Fruit fly (Drosophila melanogaster) whole organism, prepupa: Measurements from ENCODE around the gene ct.
A peak's percentile ranks its signal among the peaks of the same experiment; 100 is the strongest.

Source experiments
- Blimp-1 ChIP-seq: fragments of 200-800 bp; sonication (Bioruptor generic); optimal IDR thresholded peaks from 3 replicates; lab custom pipeline; 2017; ENCODE audit warnings: missing biosample characterization, missing genetic modification characterization, mild to moderate bottlenecking, moderate library complexity, missing genetic modification reagents
- CG10669 ChIP-seq: fragments of 200-800 bp; sonication (Bioruptor generic); optimal IDR thresholded peaks from 3 replicates; lab custom pipeline; 2018; ENCODE audit warnings: missing biosample characterization, mild to moderate bottlenecking, missing genetic modification characterization, moderate library complexity
- CG11294 ChIP-seq: fragments of 200-800 bp; sonication (Bioruptor generic); IDR thresholded peaks from 2 replicates; pipeline ENCODE4 v1.3.6; 2022; ENCODE audit warnings: missing biosample characterization, missing genetic modification characterization
- CG11762 ChIP-seq: fragments of 200-800 bp; sonication (Bioruptor generic); optimal IDR thresholded peaks from 3 replicates; lab custom pipeline; 2016; ENCODE audit warnings: missing biosample characterization, missing genetic modification characterization; ENCODE audit not compliant: insufficient read depth
- CG11902 ChIP-seq: fragments of 200-800 bp; sonication (Bioruptor generic); optimal IDR thresholded peaks from 3 replicates; lab custom pipeline; 2016; ENCODE audit warnings: missing biosample characterization, missing genetic modification characterization
- CG1621 ChIP-seq: fragments of 200-800 bp; sonication (Bioruptor generic); optimal IDR thresholded peaks from 3 replicates; lab custom pipeline; 2018; ENCODE audit warnings: missing biosample characterization, mild to moderate bottlenecking, missing genetic modification characterization
- CG16779 ChIP-seq: fragments of 200-800 bp; sonication (Bioruptor generic); optimal IDR thresholded peaks from 3 replicates; lab custom pipeline; 2017; ENCODE audit warnings: missing biosample characterization, mild to moderate bottlenecking, missing genetic modification characterization
- CG31627 ChIP-seq: fragments of 200-800 bp; sonication (Bioruptor generic); optimal IDR thresholded peaks from 3 replicates; lab custom pipeline; 2016; ENCODE audit warnings: missing biosample characterization, missing genetic modification characterization
- CG32006 ChIP-seq: fragments of 200-800 bp; sonication (Bioruptor generic); optimal IDR thresholded peaks from 3 replicates; lab custom pipeline; 2017; ENCODE audit warnings: missing biosample characterization, mild to moderate bottlenecking, missing genetic modification characterization
- CG34406 ChIP-seq: fragments of 200-800 bp; sonication (Bioruptor generic); optimal IDR thresholded peaks from 3 replicates; lab custom pipeline; 2016; ENCODE audit warnings: missing biosample characterization, missing genetic modification characterization
- CG3919 ChIP-seq: fragments of 200-800 bp; sonication (Bioruptor generic); optimal IDR thresholded peaks from 3 replicates; lab custom pipeline; 2016; ENCODE audit warnings: missing biosample characterization, missing genetic modification characterization
- CG4318 ChIP-seq: fragments of 200-800 bp; sonication (Bioruptor generic); optimal IDR thresholded peaks from 3 replicates; lab custom pipeline; 2017; ENCODE audit warnings: missing biosample characterization, mild to moderate bottlenecking, missing genetic modification characterization
- CG6163 ChIP-seq: fragments of 200-800 bp; sonication (Bioruptor generic); IDR thresholded peaks from 3 replicates; pipeline ENCODE4 v1.3.6; 2022; ENCODE audit warnings: missing biosample characterization, missing genetic modification characterization
- CG6276 ChIP-seq: fragments of 200-800 bp; sonication (Bioruptor generic); optimal IDR thresholded peaks from 2 replicates; lab custom pipeline; 2017; ENCODE audit warnings: missing biosample characterization, mild to moderate bottlenecking, missing genetic modification characterization
- CG6792 ChIP-seq: fragments of 200-800 bp; sonication (Bioruptor generic); optimal IDR thresholded peaks from 3 replicates; lab custom pipeline; 2016; ENCODE audit warnings: missing biosample characterization, missing genetic modification characterization
- CG6854 ChIP-seq: fragments of 200-800 bp; sonication (Bioruptor generic); optimal IDR thresholded peaks from 2 replicates; lab custom pipeline; 2017; ENCODE audit warnings: missing biosample characterization, mild to moderate bottlenecking, missing genetic modification characterization
- CG7368 ChIP-seq: fragments of 200-800 bp; sonication (Bioruptor generic); optimal IDR thresholded peaks from 3 replicates; lab custom pipeline; 2016; ENCODE audit warnings: missing biosample characterization, missing genetic modification characterization
- CG8119 ChIP-seq: fragments of 200-800 bp; sonication (Bioruptor generic); IDR thresholded peaks from 3 replicates; pipeline ENCODE4 v1.3.6; 2022; ENCODE audit warnings: missing biosample characterization, missing genetic modification characterization
- CG8319 ChIP-seq: fragments of 200-800 bp; sonication (Bioruptor generic); optimal IDR thresholded peaks from 3 replicates; lab custom pipeline; 2016; ENCODE audit warnings: missing biosample characterization, missing genetic modification characterization
- CG8632 ChIP-seq: fragments of 200-800 bp; sonication (Bioruptor generic); optimal IDR thresholded peaks from 3 replicates; lab custom pipeline; 2016; ENCODE audit warnings: missing biosample characterization, missing genetic modification characterization
- CG9139 ChIP-seq: fragments of 200-800 bp; sonication (Bioruptor generic); optimal IDR thresholded peaks from 3 replicates; lab custom pipeline; 2017; ENCODE audit warnings: missing biosample characterization, mild to moderate bottlenecking, missing genetic modification characterization
- Eip75B ChIP-seq: fragments of 200-800 bp; sonication (Bioruptor generic); optimal IDR thresholded peaks from 3 replicates; lab custom pipeline; 2016; ENCODE audit warnings: missing biosample characterization, missing genetic modification characterization
- Eip78C ChIP-seq: fragments of 200-800 bp; sonication (Bioruptor generic); peaks from one replicate; lab custom pipeline; 2016; ENCODE audit warnings: missing biosample characterization, missing genetic modification characterization
- Eip93F ChIP-seq: fragments of 200-800 bp; sonication (Bioruptor generic); optimal IDR thresholded peaks from 2 replicates; lab custom pipeline; 2016; ENCODE audit warnings: missing biosample characterization, mild to moderate bottlenecking, missing genetic modification characterization
- Ets21C ChIP-seq: fragments of 200-800 bp; sonication (Bioruptor generic); optimal IDR thresholded peaks from 3 replicates; lab custom pipeline; 2016; ENCODE audit warnings: missing biosample characterization, missing genetic modification characterization
- Ets96B ChIP-seq: fragments of 200-800 bp; optimal IDR thresholded peaks from 2 replicates; lab custom pipeline; 2019; ENCODE audit warnings: missing biosample characterization, mild to moderate bottlenecking, missing genetic modification characterization, moderate library complexity
- Gug ChIP-seq: fragments of 200-800 bp; sonication (Bioruptor generic); IDR thresholded peaks from 2 replicates; pipeline ENCODE4 v1.3.6; 2022; ENCODE audit warnings: missing biosample characterization, missing genetic modification characterization
- Hr4 ChIP-seq: fragments of 200-800 bp; sonication (Bioruptor generic); optimal IDR thresholded peaks from 3 replicates; lab custom pipeline; 2016; ENCODE audit warnings: missing biosample characterization, missing genetic modification characterization
- Lpt ChIP-seq: fragments of 200-800 bp; sonication (Bioruptor generic); optimal IDR thresholded peaks from 3 replicates; lab custom pipeline; 2016; ENCODE audit warnings: missing biosample characterization, missing genetic modification characterization
- Met ChIP-seq: fragments of 200-800 bp; sonication (Bioruptor generic); optimal IDR thresholded peaks from 3 replicates; lab custom pipeline; 2016; ENCODE audit warnings: missing biosample characterization, missing genetic modification characterization
- OdsH ChIP-seq: fragments of 200-800 bp; sonication (Bioruptor generic); optimal IDR thresholded peaks from 3 replicates; lab custom pipeline; 2016; ENCODE audit warnings: missing biosample characterization, missing genetic modification characterization
- Smox ChIP-seq: fragments of 200-800 bp; sonication (Bioruptor generic); optimal IDR thresholded peaks from 3 replicates; lab custom pipeline; 2016; ENCODE audit warnings: missing biosample characterization, missing genetic modification characterization
- Sox102F ChIP-seq: fragments of 200-800 bp; sonication (Bioruptor generic); optimal IDR thresholded peaks from 2 replicates; lab custom pipeline; 2016; ENCODE audit warnings: missing biosample characterization, mild to moderate bottlenecking, missing genetic modification characterization
- Sox14 ChIP-seq: fragments of 200-800 bp; sonication (Bioruptor generic); optimal IDR thresholded peaks from 3 replicates; lab custom pipeline; 2016; ENCODE audit warnings: missing biosample characterization, missing genetic modification characterization
- Sox15 ChIP-seq: fragments of 200-800 bp; sonication (Bioruptor generic); optimal IDR thresholded peaks from 3 replicates; lab custom pipeline; 2016; ENCODE audit warnings: missing biosample characterization, missing genetic modification characterization
- achi ChIP-seq: fragments of 200-800 bp; sonication (Bioruptor generic); optimal IDR thresholded peaks from 3 replicates; lab custom pipeline; 2016; ENCODE audit warnings: missing biosample characterization, missing genetic modification characterization
- acj6 ChIP-seq: fragments of 200-800 bp; sonication (Bioruptor generic); optimal IDR thresholded peaks from 3 replicates; lab custom pipeline; 2016; ENCODE audit warnings: missing biosample characterization, missing genetic modification characterization
- dac ChIP-seq: fragments of 200-800 bp; sonication (Bioruptor generic); optimal IDR thresholded peaks from 2 replicates; lab custom pipeline; 2017; ENCODE audit warnings: missing biosample characterization, mild to moderate bottlenecking, missing genetic modification characterization
- dsx ChIP-seq: fragments of 200-800 bp; optimal IDR thresholded peaks from 3 replicates; lab custom pipeline; 2019; ENCODE audit warnings: missing biosample characterization, mild to moderate bottlenecking, missing genetic modification characterization, moderate library complexity; ENCODE audit not compliant: poor library complexity, severe bottlenecking
- eg ChIP-seq: fragments of 200-800 bp; sonication (Bioruptor generic); IDR thresholded peaks from 3 replicates; pipeline ENCODE4 v1.3.6; 2022; ENCODE audit warnings: missing biosample characterization, missing genetic modification characterization
- esn ChIP-seq: fragments of 200-800 bp; sonication (Bioruptor generic); optimal IDR thresholded peaks from 2 replicates; lab custom pipeline; 2016; ENCODE audit warnings: missing biosample characterization, mild to moderate bottlenecking, missing genetic modification characterization, moderate library complexity
- fd59A ChIP-seq: fragments of 200-800 bp; sonication (Bioruptor generic); optimal IDR thresholded peaks from 2 replicates; lab custom pipeline; 2017; ENCODE audit warnings: missing biosample characterization, mild to moderate bottlenecking, missing genetic modification characterization, missing genetic modification reagents
- fd85E ChIP-seq: fragments of 200-800 bp; sonication (Bioruptor generic); optimal IDR thresholded peaks from 3 replicates; lab custom pipeline; 2016; ENCODE audit warnings: missing biosample characterization, missing genetic modification characterization
- fkh ChIP-seq: fragments of 200-800 bp; sonication (Bioruptor generic); optimal IDR thresholded peaks from 3 replicates; lab custom pipeline; 2017; ENCODE audit warnings: missing biosample characterization, mild to moderate bottlenecking, missing genetic modification characterization, moderate library complexity
- lz ChIP-seq: fragments of 200-800 bp; sonication (Bioruptor generic); optimal IDR thresholded peaks from 3 replicates; lab custom pipeline; 2016; ENCODE audit warnings: missing biosample characterization, missing genetic modification characterization
- net ChIP-seq: fragments of 200-800 bp; sonication (Bioruptor generic); optimal IDR thresholded peaks from 3 replicates; lab custom pipeline; 2016; ENCODE audit warnings: missing biosample characterization, missing genetic modification characterization
- pdm3 ChIP-seq: fragments of 200-800 bp; sonication (Bioruptor generic); optimal IDR thresholded peaks from 3 replicates; lab custom pipeline; 2016; ENCODE audit warnings: missing biosample characterization, missing genetic modification characterization
- salr ChIP-seq, 2 experiments: fragments of 200-800 bp; sonication (Bioruptor generic); optimal IDR thresholded peaks; 3 replicates each; lab custom pipeline; 2016 to 2018; ENCODE audit warnings: missing biosample characterization in 2 of 2, missing genetic modification characterization in 2 of 2, mild to moderate bottlenecking in 1 of 2
- spab ChIP-seq: fragments of 200-800 bp; sonication (Bioruptor generic); optimal IDR thresholded peaks from 2 replicates; lab custom pipeline; 2017; ENCODE audit warnings: missing biosample characterization, mild to moderate bottlenecking, missing genetic modification characterization, missing genetic modification reagents
- topi ChIP-seq: fragments of 200-800 bp; sonication (Bioruptor generic); optimal IDR thresholded peaks from 3 replicates; lab custom pipeline; 2016; ENCODE audit warnings: missing biosample characterization, missing genetic modification characterization
- vri ChIP-seq: fragments of 200-800 bp; sonication (Bioruptor generic); optimal IDR thresholded peaks from 3 replicates; lab custom pipeline; 2016; ENCODE audit warnings: missing biosample characterization, mild to moderate bottlenecking, missing genetic modification characterization

The ct gene

dm6 chrX:7607991-7608605 lies at the start of gene ct:
ct (plus strand) TSS chrX:7608428.
- TF ChIP-seq CG11762 (GFP tag; lab: Kevin White, UChicago) (peak; percentile 9), CG8319 (GFP tag; lab: Kevin White, UChicago) (no peak), dac (GFP tag; lab: Kevin White, UChicago) (peak; percentile 77), CG8632 (no peak), vri (peak; percentile 24), Met (GFP tag; lab: Kevin White, UChicago) (no peak), CG11294 (GFP tag; lab: Robert Waterston, UW) (peak; percentile 13; the same call in 1 of the 2 replicates), Lpt (GFP tag; lab: Kevin White, UChicago) (peak; percentile 80), CG3919 (GFP tag; lab: Kevin White, UChicago) (peak; percentile 25), spab (GFP tag; lab: Kevin White, UChicago) (peak; percentile 71), CG6163 (GFP tag; lab: Robert Waterston, UW) (peak; percentile 91), CG6854 (peak; percentile 60), Smox (GFP tag; lab: Kevin White, UChicago) (no peak), Eip93F (GFP tag; lab: Kevin White, UChicago) (no peak), achi (GFP tag; lab: Kevin White, UChicago) (peak; percentile 52), acj6 (GFP tag; lab: Kevin White, UChicago) (no peak), Sox14 (GFP tag; lab: Kevin White, UChicago) (peak; percentile 20), lz (GFP tag; lab: Kevin White, UChicago) (no peak), fkh (peak; percentile 15), CG10669 (peak; percentile 66), CG7368 (GFP tag; lab: Kevin White, UChicago) (peak; percentile 57), Gug (GFP tag; lab: Robert Waterston, UW) (no peak), Hr4 (GFP tag; lab: Kevin White, UChicago) (peak; percentile 17), eg (peak; percentile 91), CG8119 (GFP tag; lab: Robert Waterston, UW) (peak; percentile 91), Sox102F (GFP tag; lab: Kevin White, UChicago) (peak; percentile 33), fd85E (GFP tag; lab: Kevin White, UChicago) (no peak), CG6792 (GFP tag; lab: Kevin White, UChicago) (peak; percentile 37), CG32006 (GFP tag; lab: Kevin White, UChicago) (peak; percentile 61), Eip75B (GFP tag; lab: Kevin White, UChicago) (peak; percentile 29), Sox15 (GFP tag; lab: Kevin White, UChicago) (no peak), fd59A (GFP tag; lab: Kevin White, UChicago) (peak; percentile 15), CG1621 (tag; lab: Kevin White, UChicago) (peak; percentile 75), Ets96B (tag; lab: Kevin White, UChicago) (peak; percentile 53), salr (GFP tag; optimal IDR thresholded peaks at IDR 0.05; lab: Kevin White, UChicago) (peak; percentile 14 to 72), pdm3 (GFP tag; lab: Kevin White, UChicago) (peak; percentile 36), esn (GFP tag; lab: Kevin White, UChicago) (peak; percentile 24), OdsH (GFP tag; lab: Kevin White, UChicago) (peak; percentile 12), CG6276 (peak; percentile 88), Eip78C (GFP tag; lab: Kevin White, UChicago) (peak; percentile 59), CG16779 (tag; lab: Kevin White, UChicago) (peak; percentile 85), topi (peak; percentile 27), Ets21C (GFP tag; lab: Kevin White, UChicago) (no peak), dsx (GFP tag; lab: Kevin White, UChicago) (peak; percentile 48), CG11902 (no peak), CG4318 (no peak), CG34406 (GFP tag; lab: Kevin White, UChicago) (peak; percentile 49), CG31627 (GFP tag; lab: Kevin White, UChicago) (no peak), Blimp-1 (GFP tag; lab: Kevin White, UChicago) (no peak), net (GFP tag; lab: Kevin White, UChicago) (peak; percentile 69), CG9139 (peak; percentile 85)
